Worm (Caenorhabditis elegans) whole organism, L1 larva: ENCODE data around the gene glct-6.

Experiments
- Y116A8C.19 ChIP-seq: sonication (generic microtip); optimal IDR thresholded peaks from 2 replicates; lab custom pipeline; 2016; ENCODE audit warnings: missing compliant biosample characterization, missing genetic modification characterization, borderline replicate concordance
- alr-1 ChIP-seq: fragments of 200-800 bp; sonication (Bioruptor generic); optimal IDR thresholded peaks from 2 replicates; lab custom pipeline; 2018; ENCODE audit warnings: borderline replicate concordance, mild to moderate bottlenecking, missing genetic modification characterization, missing compliant biosample characterization
- ceh-82 ChIP-seq, 3 experiments: fragments of 150-350 bp in 1 of 3; sonication (generic microtip) in 2 of 3; optimal IDR thresholded peaks; 2 replicates each; lab custom pipeline; 2014 to 2017; ENCODE audit warnings: missing biosample characterization in 3 of 3, missing genetic modification characterization in 3 of 3
- nhr-11 ChIP-seq: fragments of 150-350 bp; optimal IDR thresholded peaks from 2 replicates; lab custom pipeline; 2014; ENCODE audit warnings: missing biosample characterization, missing genetic modification characterization
- nhr-12 ChIP-seq: sonication (generic microtip); optimal IDR thresholded peaks from 2 replicates; lab custom pipeline; 2017; ENCODE audit warnings: missing biosample characterization, missing genetic modification characterization
- zag-1 ChIP-seq: fragments of 150-350 bp; optimal IDR thresholded peaks from 2 replicates; lab custom pipeline; 2014; ENCODE audit warnings: missing biosample characterization, missing genetic modification characterization

- TF ChIP-seq ceh-82 (tag; optimal IDR thresholded peaks at IDR 0.05; lab: Kevin White, UChicago) (no peak), nhr-11 (tag; lab: Kevin White, UChicago) (no peak), nhr-12 (tag; lab: Kevin White, UChicago) (no peak), alr-1 (no peak), Y116A8C.19 (tag; lab: Kevin White, UChicago) (no peak), zag-1 (tag; lab: Kevin White, UChicago) (no peak)
Measured at ce11 chrIV:3840480-3840879, 56.5 kb downstream of the glct-6 start.
